Fruit fly (Drosophila melanogaster): Measurements from ENCODE around the gene CtsL4.

Gene CtsL4

DNA sequence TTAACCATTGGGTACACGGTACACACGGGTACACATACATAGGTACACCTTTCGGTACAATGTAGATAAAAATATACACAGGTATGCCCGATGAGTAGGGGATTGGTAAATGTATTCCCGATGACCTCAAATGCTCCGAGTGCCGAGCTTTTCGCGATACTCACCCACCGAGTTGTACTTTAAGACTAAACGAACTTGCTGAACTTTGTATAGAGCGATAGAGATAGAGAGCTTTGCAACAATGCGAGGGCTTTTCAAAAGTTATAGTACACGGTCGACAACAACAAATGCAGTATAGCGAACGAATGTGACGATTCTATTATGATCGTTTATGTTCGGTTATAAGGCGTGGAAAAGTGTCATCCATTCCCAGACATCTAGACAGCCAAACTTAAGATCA lies 34.8 kb downstream of the CtsL4 start (continued):
- TF ChIP-seq CG15479 (GFP tag; optimal IDR thresholded peaks at IDR 0.05) (no peak), Pdp1 (GFP tag; optimal IDR thresholded peaks at IDR 0.05) (no peak), pho (GFP tag; optimal IDR thresholded peaks at IDR 0.05) (peak; percentile 24), CG3281 (GFP tag; optimal IDR thresholded peaks at IDR 0.05) (no peak), CG7745 (tag; optimal IDR thresholded peaks at IDR 0.05) (no peak), ara (GFP tag; IDR thresholded peaks at IDR 0.05) (no peak), fd64A (GFP tag; optimal IDR thresholded peaks at IDR 0.05) (no peak), Nf-YB (GFP tag; optimal IDR thresholded peaks at IDR 0.05) (no peak)

DNA sequence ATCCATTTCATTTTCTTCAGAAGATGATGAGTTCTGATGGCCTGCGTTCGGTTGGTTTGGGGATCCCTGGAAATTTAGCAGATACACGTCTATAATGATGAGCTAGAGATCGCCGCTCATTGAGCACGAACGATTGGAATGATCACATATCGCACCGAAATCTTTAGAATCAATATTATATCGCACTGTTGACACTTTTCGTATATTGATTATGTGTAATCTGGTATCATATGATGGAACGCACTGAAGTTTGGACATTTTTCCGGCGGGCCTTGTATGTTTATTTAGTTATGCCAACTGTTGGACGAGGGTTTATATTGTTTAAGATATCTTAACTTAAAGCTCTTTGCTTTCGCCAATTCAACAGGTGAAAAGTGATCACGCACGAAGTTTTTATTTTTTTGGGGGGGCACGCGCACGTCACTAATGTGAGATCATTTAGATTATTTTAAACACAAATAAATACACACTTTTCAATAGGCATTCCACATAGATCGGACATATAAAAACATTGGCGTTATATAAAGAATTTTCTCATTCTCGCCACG lies 35.3 kb downstream of the CtsL4 start:
- TF ChIP-seq ewg (GFP tag; optimal IDR thresholded peaks at IDR 0.05) (no peak), gem (tag; optimal IDR thresholded peaks at IDR 0.05) (no peak), Ada2b (GFP tag; IDR thresholded peaks at IDR 0.05) (no peak), Awh (GFP tag; IDR thresholded peaks at IDR 0.05) (no peak), CG6254 (GFP tag; optimal IDR thresholded peaks at IDR 0.05) (peak; percentile 1), fru (optimal IDR thresholded peaks at IDR 0.05) (no peak), CG17186 (GFP tag; optimal IDR thresholded peaks at IDR 0.05) (no peak), Hmx (GFP tag; optimal IDR thresholded peaks at IDR 0.05) (no peak), Scr (GFP tag; IDR thresholded peaks at IDR 0.05; ENCODE audit: partially characterized antibody) (peak; percentile 81), Tbp (GFP tag; optimal IDR thresholded peaks at IDR 0.05) (no peak), CrebB (tag; optimal IDR thresholded peaks at IDR 0.05) (no peak), cas (GFP tag; IDR thresholded peaks at IDR 0.05) (no peak), Deaf1 (tag; optimal IDR thresholded peaks at IDR 0.05) (no peak), tna (GFP tag; IDR thresholded peaks at IDR 0.05; ENCODE audit: partially characterized antibody) (peak; percentile 57), ERR (GFP tag; optimal IDR thresholded peaks at IDR 0.05) (no peak), Hr39 (optimal IDR thresholded peaks at IDR 0.05) (no peak), CG1529 (GFP tag; optimal IDR thresholded peaks at IDR 0.05) (no peak), CG6813 (GFP tag; optimal IDR thresholded peaks at IDR 0.05) (no peak), Oaz (GFP tag; IDR thresholded peaks at IDR 0.05) (no peak), lilli (GFP tag; optimal IDR thresholded peaks at IDR 0.05) (peak; percentile 42), CG8290 (GFP tag; optimal IDR thresholded peaks at IDR 0.05) (no peak), CG8290 (tag; optimal IDR thresholded peaks at IDR 0.05) (peak; percentile 26 to 36), CG6765 (GFP tag; optimal IDR thresholded peaks at IDR 0.05) (no peak), ranshi (GFP tag; IDR thresholded peaks at IDR 0.05) (no peak), CG11695 (GFP tag; IDR thresholded peaks at IDR 0.05) (0 out of 3 replicates have a peak, but pooled peaks have one; percentile 15), grn (GFP tag; optimal IDR thresholded peaks at IDR 0.05) (peak; percentile 40), CG11723 (GFP tag; optimal IDR thresholded peaks at IDR 0.05) (peak; percentile 7), HHEX (GFP tag; optimal IDR thresholded peaks at IDR 0.05) (no peak), ci (GFP tag; IDR thresholded peaks at IDR 0.05) (no peak), Mrtf (GFP tag; IDR thresholded peaks at IDR 0.05) (no peak), D (optimal IDR thresholded peaks at IDR 0.05) (no peak), D (GFP tag; optimal IDR thresholded peaks at IDR 0.05) (peak; percentile 21), CG4328 (GFP tag; optimal IDR thresholded peaks at IDR 0.05) (no peak), Mes4 (GFP tag; optimal IDR thresholded peaks at IDR 0.05) (no peak), Xbp1 (GFP tag; optimal IDR thresholded peaks at IDR 0.05) (no peak), Med (GFP tag) (peak; percentile 75), CG10321 (GFP tag; IDR thresholded peaks at IDR 0.05) (no peak), CG3995 (GFP tag; optimal IDR thresholded peaks at IDR 0.05) (peak; percentile 95), ash1 (GFP tag; optimal IDR thresholded peaks at IDR 0.05) (no peak), CG10366 (GFP tag; IDR thresholded peaks at IDR 0.05) (no peak), CG9727 (GFP tag; optimal IDR thresholded peaks at IDR 0.05) (peak; percentile 17), chinmo (GFP tag; IDR thresholded peaks at IDR 0.05; ENCODE audit: partially characterized antibody) (no peak), CG10462 (GFP tag; optimal IDR thresholded peaks at IDR 0.05) (no peak)
